Fruit fly (Drosophila melanogaster): ENCODE results near the gene CG31957.

CG31957 gene

DNA sequence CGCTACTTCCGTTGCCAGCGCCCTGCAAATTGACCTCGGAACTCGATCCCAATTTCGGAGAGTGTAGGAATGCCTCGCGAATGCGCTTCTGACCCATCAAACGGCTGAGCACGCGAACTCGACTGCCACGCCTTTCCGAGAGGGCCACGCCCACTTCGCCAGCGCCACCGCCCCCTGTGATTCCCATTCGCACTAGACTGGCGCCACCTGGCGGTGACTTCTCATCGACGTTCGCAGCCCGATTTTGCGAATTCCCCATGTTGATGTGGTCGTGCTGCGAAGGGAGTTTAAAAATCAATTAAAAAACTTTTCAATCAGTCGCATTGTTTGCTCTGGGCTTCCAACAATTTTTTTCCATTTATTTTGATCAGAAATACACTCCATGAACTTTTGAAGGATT is 21.1 kb upstream of the CG31957 start:
- no peak for TF ChIP-seq CG32121 (GFP tag; IDR thresholded peaks at IDR 0.05)
- TF ChIP-seq CG4496 (GFP tag; IDR thresholded peaks at IDR 0.05), result no peak
- TF ChIP-seq fd96Ca (GFP tag; IDR thresholded peaks at IDR 0.05), result no peak
- no peak for TF ChIP-seq Snoo (tag; optimal IDR thresholded peaks at IDR 0.05)
- TF ChIP-seq rn (GFP tag; IDR thresholded peaks at IDR 0.05), result no peak
- TF ChIP-seq Pif1B (GFP tag; optimal IDR thresholded peaks at IDR 0.05), result no peak
- no peak for TF ChIP-seq CG14655 (GFP tag; optimal IDR thresholded peaks at IDR 0.05)
- TF ChIP-seq CG34367 (tag; optimal IDR thresholded peaks at IDR 0.05), result no peak
- no peak for TF ChIP-seq CG8301 (tag; optimal IDR thresholded peaks at IDR 0.05)
- TF ChIP-seq gl (tag; optimal IDR thresholded peaks at IDR 0.05), result no peak
- no peak for TF ChIP-seq CG8159 (tag; optimal IDR thresholded peaks at IDR 0.05)
- no peak for TF ChIP-seq Pif1A (GFP tag; optimal IDR thresholded peaks at IDR 0.05)
- TF ChIP-seq CG12605 (GFP tag; IDR thresholded peaks at IDR 0.05), result no peak
- no peak for TF ChIP-seq CG15710 (tag; optimal IDR thresholded peaks at IDR 0.05)
- TF ChIP-seq CG17806 (tag; optimal IDR thresholded peaks at IDR 0.05), result no peak
- TF ChIP-seq CG10348 (GFP tag; IDR thresholded peaks at IDR 0.05), result no peak

DNA sequence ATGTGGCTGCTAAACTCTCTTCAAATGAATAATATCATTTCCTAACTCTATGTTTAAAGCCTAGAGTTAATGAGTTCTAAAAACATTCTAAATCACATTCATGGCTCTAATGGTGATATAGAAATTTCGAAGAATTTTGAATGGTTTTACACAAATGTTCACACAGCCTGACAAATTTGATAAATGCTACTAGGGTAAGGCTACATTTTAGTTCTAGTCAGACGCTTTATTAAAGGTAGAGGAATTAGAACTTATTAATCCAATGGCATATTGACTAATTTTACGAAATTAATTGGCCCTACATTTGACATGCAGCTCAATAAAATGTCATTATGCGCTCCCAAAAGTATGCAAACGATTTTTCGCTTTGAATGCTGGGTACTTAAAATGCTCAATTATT is 17.6 kb upstream of the CG31957 start:
- TF ChIP-seq Pif1B (GFP tag; optimal IDR thresholded peaks at IDR 0.05) (no peak), CG10348 (GFP tag; IDR thresholded peaks at IDR 0.05) (no peak), rn (GFP tag; IDR thresholded peaks at IDR 0.05) (no peak), CG15710 (tag; optimal IDR thresholded peaks at IDR 0.05) (no peak), gl (tag; optimal IDR thresholded peaks at IDR 0.05) (no peak), CG34367 (tag; optimal IDR thresholded peaks at IDR 0.05) (no peak), CG8159 (tag; optimal IDR thresholded peaks at IDR 0.05) (no peak)

DNA sequence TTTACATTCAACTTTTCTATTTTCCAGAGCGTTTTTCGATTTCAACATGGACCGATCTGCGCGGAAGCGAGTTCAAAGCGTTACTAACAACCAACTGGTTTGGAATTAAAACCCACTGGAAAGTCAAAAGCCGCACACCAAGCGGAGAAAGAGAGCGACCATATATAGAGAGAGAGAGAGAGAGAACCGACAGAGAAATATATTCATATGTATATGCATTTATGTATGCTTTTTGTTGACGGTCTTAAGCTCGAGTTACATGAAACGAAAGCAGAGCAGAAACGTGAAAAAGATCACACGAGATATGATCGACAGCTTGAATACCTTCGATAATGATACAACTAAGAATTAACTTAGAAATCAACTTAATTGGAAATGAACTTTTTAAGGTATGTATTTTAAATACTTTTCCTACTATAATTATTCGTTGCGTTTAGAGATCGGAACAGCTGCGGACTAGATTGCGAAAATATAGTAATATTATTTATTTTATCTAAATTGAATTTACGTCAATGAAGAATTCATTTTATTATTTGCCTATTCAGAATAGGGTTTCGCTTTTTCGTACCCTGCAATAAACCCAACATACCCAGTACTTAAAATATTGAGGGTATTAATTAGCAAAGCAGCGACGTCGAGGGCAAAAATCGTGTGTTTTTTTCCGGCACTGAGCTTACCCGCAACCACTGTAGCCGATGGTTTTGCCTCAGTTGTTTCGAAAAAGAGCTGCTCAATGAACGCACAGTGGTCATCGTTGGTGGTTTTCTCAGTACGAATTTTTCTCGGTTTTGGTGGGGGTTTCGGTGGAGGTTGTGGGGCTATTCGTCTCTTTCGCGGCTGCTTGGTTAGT is 16.7 kb upstream of the CG31957 start:
- TF ChIP-seq EcR (GFP tag; optimal IDR thresholded peaks at IDR 0.05) (peak; percentile 43), CG14655 (GFP tag; optimal IDR thresholded peaks at IDR 0.05) (peak; percentile 81), CG34367 (tag; optimal IDR thresholded peaks at IDR 0.05) (peak; percentile 51), CG8159 (tag; optimal IDR thresholded peaks at IDR 0.05) (peak; percentile 82), D1 (tag; optimal IDR thresholded peaks at IDR 0.05) (peak; percentile 22), CG8301 (tag; optimal IDR thresholded peaks at IDR 0.05) (peak; percentile 72), CG15710 (tag; optimal IDR thresholded peaks at IDR 0.05) (peak; percentile 82), Ets98B (GFP tag; IDR thresholded peaks at IDR 0.05) (peak; percentile 43), CG9948 (tag; optimal IDR thresholded peaks at IDR 0.05) (peak; percentile 71), Snoo (tag; optimal IDR thresholded peaks at IDR 0.05) (peak; percentile 59), fd96Ca (GFP tag; IDR thresholded peaks at IDR 0.05) (peak; percentile 66), CG12605 (GFP tag; IDR thresholded peaks at IDR 0.05) (no peak), CG17806 (tag; optimal IDR thresholded peaks at IDR 0.05) (peak; percentile 33), gl (tag; optimal IDR thresholded peaks at IDR 0.05) (no peak), CG32121 (GFP tag; IDR thresholded peaks at IDR 0.05) (peak; percentile 40; the same call in 1 of the 2 replicates), Pif1B (GFP tag; optimal IDR thresholded peaks at IDR 0.05) (peak; percentile 32), CG13204 (GFP tag; optimal IDR thresholded peaks at IDR 0.05) (peak; percentile 30), CG10348 (GFP tag; IDR thresholded peaks at IDR 0.05) (peak; percentile 53; the same call in 1 of the 2 replicates), rn (GFP tag; IDR thresholded peaks at IDR 0.05) (no peak), CG4496 (GFP tag; IDR thresholded peaks at IDR 0.05) (peak; percentile 57; the same call in 2 of the 3 replicates), Pif1A (GFP tag; optimal IDR thresholded peaks at IDR 0.05) (peak; percentile 65)

DNA sequence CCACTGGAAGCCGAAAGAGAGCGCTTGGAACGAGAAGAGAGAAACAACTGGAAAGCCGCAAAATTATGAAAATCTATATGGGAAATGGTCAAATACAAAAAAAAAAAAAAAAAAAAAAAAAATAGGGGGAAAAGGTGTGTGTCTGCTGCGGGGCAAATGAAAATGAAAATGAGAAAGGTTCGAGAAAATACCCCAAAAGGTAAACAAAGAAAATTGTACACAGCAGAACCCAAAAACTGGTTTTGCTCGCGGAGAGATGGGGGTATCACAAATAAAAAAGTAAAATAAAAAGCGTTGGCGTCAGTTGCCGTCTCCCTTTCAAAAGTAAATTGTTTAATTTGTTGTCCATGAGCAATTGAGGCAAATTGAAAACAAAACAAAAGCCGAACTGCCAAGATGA is 15.9 kb upstream of the CG31957 start:
- TF ChIP-seq CG34367 (tag; optimal IDR thresholded peaks at IDR 0.05) (no peak), CG4496 (GFP tag; IDR thresholded peaks at IDR 0.05) (0 out of 3 replicates have a peak, but pooled peaks have one; percentile 36), CG12605 (GFP tag; IDR thresholded peaks at IDR 0.05) (no peak)

DNA sequence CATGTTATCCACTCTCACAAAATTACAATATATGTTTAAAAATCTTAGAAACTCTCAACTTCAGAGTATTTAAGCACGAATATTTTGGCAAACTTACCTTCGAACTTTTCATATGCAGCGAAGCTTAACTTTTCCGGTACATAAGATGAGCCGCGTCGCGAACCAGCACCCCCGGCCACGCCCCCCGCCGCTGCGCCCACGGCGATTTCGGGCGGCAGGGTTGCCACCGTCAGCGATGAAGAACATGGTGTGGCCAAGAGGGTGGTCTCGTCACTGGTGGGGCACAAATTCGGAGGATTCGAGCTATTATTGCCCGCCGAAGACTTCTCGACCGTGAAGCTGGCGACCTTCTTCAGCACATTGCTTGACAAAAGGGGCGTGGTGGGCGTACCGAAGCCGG is 11.7 kb upstream of the CG31957 start:
- TF ChIP-seq CG34367 (tag; optimal IDR thresholded peaks at IDR 0.05) (no peak), Pif1A (GFP tag; optimal IDR thresholded peaks at IDR 0.05) (no peak), CG32121 (GFP tag; IDR thresholded peaks at IDR 0.05) (no peak), CG13204 (GFP tag; optimal IDR thresholded peaks at IDR 0.05) (no peak), EcR (GFP tag; optimal IDR thresholded peaks at IDR 0.05) (no peak), Snoo (tag; optimal IDR thresholded peaks at IDR 0.05) (no peak), D1 (tag; optimal IDR thresholded peaks at IDR 0.05) (no peak), CG8159 (tag; optimal IDR thresholded peaks at IDR 0.05) (no peak), CG12605 (GFP tag; IDR thresholded peaks at IDR 0.05) (no peak), gl (tag; optimal IDR thresholded peaks at IDR 0.05) (no peak), fd96Ca (GFP tag; IDR thresholded peaks at IDR 0.05) (no peak)

DNA sequence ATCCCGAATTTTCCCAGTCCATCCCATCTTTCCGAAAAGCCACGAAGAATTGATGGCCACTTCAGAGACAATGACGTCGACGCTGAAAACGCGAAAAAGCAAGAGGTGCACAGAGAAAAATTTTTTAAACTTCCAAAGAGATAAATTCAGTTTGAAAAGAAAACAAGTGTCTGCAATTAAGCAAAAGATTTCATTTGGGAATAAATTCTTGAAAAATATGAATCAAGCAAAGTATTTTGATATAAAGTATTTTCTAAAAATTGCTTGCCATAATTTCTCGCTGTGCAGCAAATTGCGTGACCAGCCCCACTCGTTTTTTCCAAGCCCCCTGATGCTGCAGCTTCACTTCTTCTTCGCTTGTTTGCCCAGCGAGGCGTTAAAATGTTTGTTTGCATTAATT is 9.9 kb upstream of the CG31957 start:
- TF ChIP-seq EcR (GFP tag; optimal IDR thresholded peaks at IDR 0.05), result no peak
- peak; percentile 86 for TF ChIP-seq CG4496 (GFP tag; IDR thresholded peaks at IDR 0.05)
- no peak for TF ChIP-seq D1 (tag; optimal IDR thresholded peaks at IDR 0.05)
- TF ChIP-seq CG32121 (GFP tag; IDR thresholded peaks at IDR 0.05), result peak; percentile 81
- TF ChIP-seq CG8301 (tag; optimal IDR thresholded peaks at IDR 0.05), result peak; percentile 76
- peak; percentile 13 for TF ChIP-seq CG13204 (GFP tag; optimal IDR thresholded peaks at IDR 0.05)
- peak; percentile 55 for TF ChIP-seq CG17806 (tag; optimal IDR thresholded peaks at IDR 0.05)
- peak; percentile 18 for TF ChIP-seq CG34367 (tag; optimal IDR thresholded peaks at IDR 0.05)
- TF ChIP-seq fd96Ca (GFP tag; IDR thresholded peaks at IDR 0.05), result peak; percentile 61
- TF ChIP-seq CG15710 (tag; optimal IDR thresholded peaks at IDR 0.05), result peak; percentile 68
- no peak for TF ChIP-seq Pif1B (GFP tag; optimal IDR thresholded peaks at IDR 0.05)
- TF ChIP-seq Pif1A (GFP tag; optimal IDR thresholded peaks at IDR 0.05), result peak; percentile 64
- TF ChIP-seq Ets98B (GFP tag; IDR thresholded peaks at IDR 0.05), result peak; percentile 80
- TF ChIP-seq Snoo (tag; optimal IDR thresholded peaks at IDR 0.05), result peak; percentile 29
- TF ChIP-seq rn (GFP tag; IDR thresholded peaks at IDR 0.05), result peak; percentile 39; the same call in 1 of the 2 replicates
- peak; percentile 80 for TF ChIP-seq CG12605 (GFP tag; IDR thresholded peaks at IDR 0.05)
- peak; percentile 65 for TF ChIP-seq CG8159 (tag; optimal IDR thresholded peaks at IDR 0.05)
- TF ChIP-seq CG10348 (GFP tag; IDR thresholded peaks at IDR 0.05), result no peak
- peak; percentile 68 for TF ChIP-seq CG9948 (tag; optimal IDR thresholded peaks at IDR 0.05)
- peak; percentile 76 for TF ChIP-seq CG14655 (GFP tag; optimal IDR thresholded peaks at IDR 0.05)
- TF ChIP-seq gl (tag; optimal IDR thresholded peaks at IDR 0.05), result no peak

All from whole organism, pupa.